Fruit fly (Drosophila melanogaster) whole organism, pupa: Measurements from ENCODE around the gene CG32579.

ENCODE experiments used
- CG17806 ChIP-seq: fragments of 200-800 bp; sonication (Bioruptor generic); optimal IDR thresholded peaks from 2 replicates; lab custom pipeline; 2018; ENCODE audit warnings: missing biosample characterization, mild to moderate bottlenecking, missing genetic modification characterization, moderate library complexity
- CG8159 ChIP-seq: fragments of 200-800 bp; sonication (Bioruptor generic); optimal IDR thresholded peaks from 3 replicates; lab custom pipeline; 2018; ENCODE audit warnings: missing biosample characterization, mild to moderate bottlenecking, missing genetic modification characterization, moderate library complexity
- CG9948 ChIP-seq: fragments of 200-800 bp; sonication (Bioruptor generic); optimal IDR thresholded peaks from 2 replicates; lab custom pipeline; 2018; ENCODE audit warnings: missing biosample characterization, mild to moderate bottlenecking, missing genetic modification characterization, moderate library complexity
- EcR ChIP-seq: fragments of 200-800 bp; sonication (Bioruptor generic); optimal IDR thresholded peaks from 3 replicates; lab custom pipeline; 2019; ENCODE audit warnings: missing biosample characterization, missing genetic modification characterization, mild to moderate bottlenecking, moderate library complexity, missing genetic modification reagents
- Pif1B ChIP-seq: fragments of 200-800 bp; sonication (Bioruptor generic); optimal IDR thresholded peaks from 3 replicates; lab custom pipeline; 2016; ENCODE audit warnings: missing biosample characterization, missing genetic modification characterization

dm6 chrX:16292646-16293045 lies 30.4 kb upstream of the CG32579 start:
- TF ChIP-seq CG8159 (tag; lab: Kevin White, UChicago) (no peak), Pif1B (GFP tag; lab: Kevin White, UChicago) (no peak), EcR (no peak), CG9948 (no peak), CG17806 (no peak)
